Fruit fly (Drosophila melanogaster): ENCODE data around the gene CG42675.

Gene CG42675

DNA sequence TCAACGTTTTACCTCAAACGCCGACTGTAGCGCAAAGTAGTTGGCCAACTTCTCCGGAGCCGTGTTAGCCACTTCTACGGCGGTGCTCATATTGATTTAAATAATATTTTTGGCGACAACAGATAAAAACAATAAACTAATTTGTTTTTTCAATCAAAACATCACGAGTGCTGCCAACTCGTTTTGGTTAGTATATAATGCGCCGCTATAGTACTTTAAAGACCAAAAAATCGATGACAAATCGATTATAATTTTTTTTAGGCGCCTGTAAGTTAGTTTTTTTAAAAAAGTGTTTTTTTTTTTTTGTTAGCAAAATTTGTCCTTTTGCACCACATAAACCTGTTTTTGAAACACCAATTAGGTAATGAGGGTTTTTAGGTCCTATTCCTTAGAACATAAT lies 7.8 kb downstream of the CG42675 start, which contains the start of gene Hpr1 (continued):
- no peak for TF ChIP-seq CG11696 (GFP tag; IDR thresholded peaks at IDR 0.05)
- peak; percentile 51; the same call in 1 of the 2 replicates for TF ChIP-seq sna (GFP tag; IDR thresholded peaks at IDR 0.05; ENCODE audit: partially characterized antibody)
- TF ChIP-seq CG3847 (GFP tag; IDR thresholded peaks at IDR 0.05), result 0 out of 2 replicates have a peak, but pooled peaks have one; percentile 25
- TF ChIP-seq phol (tag; optimal IDR thresholded peaks at IDR 0.05), result no peak
- TF ChIP-seq Sry-δ (GFP tag; optimal IDR thresholded peaks at IDR 0.05), result peak; percentile 42
- TF ChIP-seq sens-2 (GFP tag; IDR thresholded peaks at IDR 0.05), result no peak
- no peak for TF ChIP-seq crc (GFP tag; optimal IDR thresholded peaks at IDR 0.05)

DNA sequence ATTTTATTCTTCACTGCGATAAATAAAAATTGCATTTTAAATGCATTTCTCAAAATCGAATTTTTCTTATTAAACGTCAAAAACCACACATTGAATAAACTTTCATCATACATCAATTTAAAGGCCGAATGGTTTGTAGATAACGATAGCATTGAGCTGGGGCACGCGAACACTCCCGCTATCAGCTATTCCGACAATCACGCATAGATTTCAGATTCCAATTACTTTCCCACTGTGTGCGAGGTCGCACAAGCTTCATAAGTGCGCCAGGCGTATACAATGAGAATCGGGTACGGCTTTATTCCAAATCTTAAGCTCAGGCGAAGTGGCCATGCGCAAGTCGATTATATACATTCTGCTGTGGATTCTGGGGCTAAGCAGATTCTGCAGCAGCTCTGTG lies 8.3 kb downstream of the CG42675 start, which contains the start of gene CG46303:
Gene CG46303, plus strand, starts transcription at position 223 of the 400 bp plus-strand sequence.
- TF ChIP-seq Hey (tag; optimal IDR thresholded peaks at IDR 0.05) (peak; percentile 24), rib (GFP tag; IDR thresholded peaks at IDR 0.05) (no peak), Doc3 (GFP tag; IDR thresholded peaks at IDR 0.05; ENCODE audit: partially characterized antibody) (no peak), fd3F (GFP tag; optimal IDR thresholded peaks at IDR 0.05) (no peak), hb (GFP tag; IDR thresholded peaks at IDR 0.05; ENCODE audit: partially characterized antibody) (no peak), CG7839 (tag; optimal IDR thresholded peaks at IDR 0.05) (no peak), CG13624 (GFP tag; optimal IDR thresholded peaks at IDR 0.05) (no peak), Bteb2 (GFP tag; optimal IDR thresholded peaks at IDR 0.05) (no peak), CG10565 (GFP tag; optimal IDR thresholded peaks at IDR 0.05) (no peak), sug (tag; optimal IDR thresholded peaks at IDR 0.05) (peak; percentile 76), Xrp1 (GFP tag; IDR thresholded peaks at IDR 0.05) (no peak), Bdp1 (GFP tag; optimal IDR thresholded peaks at IDR 0.05) (no peak), Nf-YB (GFP tag; optimal IDR thresholded peaks at IDR 0.05) (no peak), al (GFP tag; IDR thresholded peaks at IDR 0.05) (no peak), MBD-R2 (GFP tag; IDR thresholded peaks at IDR 0.05) (no peak), br (optimal IDR thresholded peaks at IDR 0.05) (no peak), H15 (GFP tag; IDR thresholded peaks at IDR 0.05) (no peak), HLHmδ (GFP tag; optimal IDR thresholded peaks at IDR 0.05) (no peak), tup (GFP tag; optimal IDR thresholded peaks at IDR 0.05) (no peak), CG8924 (tag; optimal IDR thresholded peaks at IDR 0.05) (no peak), CG18476 (GFP tag; optimal IDR thresholded peaks at IDR 0.05) (no peak), NC2β (GFP tag; optimal IDR thresholded peaks at IDR 0.05) (no peak), MTF-1 (GFP tag; optimal IDR thresholded peaks at IDR 0.05; ENCODE audit: borderline replicate concordance) (no peak), dysf (GFP tag; IDR thresholded peaks at IDR 0.05) (peak; percentile 12; the same call in 1 of the 3 replicates), sim (GFP tag; IDR thresholded peaks at IDR 0.05) (no peak), pan (optimal IDR thresholded peaks at IDR 0.05) (no peak), pan (GFP tag; optimal IDR thresholded peaks at IDR 0.05 in 1 of 2, IDR thresholded peaks at IDR 0.05 in 1 of 2) (no peak), tx (GFP tag; optimal IDR thresholded peaks at IDR 0.05) (no peak), schlank (tag; optimal IDR thresholded peaks at IDR 0.05) (no peak), CG1603 (tag; optimal IDR thresholded peaks at IDR 0.05) (no peak), CG16863 (GFP tag; optimal IDR thresholded peaks at IDR 0.05) (no peak), CG4282 (GFP tag; optimal IDR thresholded peaks at IDR 0.05) (no peak), cwo (GFP tag; optimal IDR thresholded peaks at IDR 0.05) (peak; percentile 25), peb (GFP tag; IDR thresholded peaks at IDR 0.05) (no peak), Opbp (GFP tag; IDR thresholded peaks at IDR 0.05; ENCODE audit: partially characterized antibody) (no peak), danr (GFP tag; IDR thresholded peaks at IDR 0.05) (no peak), NC2α (GFP tag; optimal IDR thresholded peaks at IDR 0.05) (no peak), ranshi (GFP tag; IDR thresholded peaks at IDR 0.05) (no peak), CG30403 (GFP tag; optimal IDR thresholded peaks at IDR 0.05) (no peak), Rfx (GFP tag; IDR thresholded peaks at IDR 0.05) (no peak), tin (GFP tag; optimal IDR thresholded peaks at IDR 0.05) (no peak), CG6854 (GFP tag; optimal IDR thresholded peaks at IDR 0.05) (no peak), insv (GFP tag; optimal IDR thresholded peaks at IDR 0.05) (no peak), mirr (GFP tag; optimal IDR thresholded peaks at IDR 0.05) (peak; percentile 65)
